Fruit fly (Drosophila melanogaster): ENCODE data around the gene CG42376.

Gene CG42376

DNA sequence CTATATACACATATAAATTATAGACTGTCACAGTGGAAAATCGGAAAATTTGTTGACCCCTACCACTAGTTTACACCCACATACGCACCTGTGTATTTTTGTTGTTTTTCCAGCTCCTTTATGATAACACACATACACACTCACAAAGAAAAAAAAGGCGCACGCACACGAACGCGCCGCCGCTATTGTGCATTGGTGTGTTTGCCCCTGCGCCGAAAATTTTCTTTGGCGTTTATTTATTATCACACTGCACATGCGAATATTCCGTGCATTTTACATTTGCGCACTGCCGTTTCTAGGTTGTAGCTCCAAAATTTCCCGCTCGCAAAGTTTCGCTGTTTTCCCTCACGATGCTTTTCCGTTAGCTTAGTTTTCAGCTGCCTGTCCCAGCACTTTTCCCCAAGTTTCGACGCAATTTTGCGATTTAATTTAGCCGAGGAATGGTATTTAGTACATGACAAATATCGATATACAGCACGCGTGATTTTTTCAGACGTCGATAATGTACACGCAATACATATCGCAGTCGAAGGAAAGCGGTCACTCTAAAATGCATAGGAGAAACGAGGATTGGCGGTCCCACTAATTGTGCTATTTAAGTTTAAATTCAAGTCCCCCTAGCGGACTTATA lies 24.5 kb downstream of the CG42376 start, which contains the start of the genes CG3777 and ewg (continued):
- no peak for TF ChIP-seq br (optimal IDR thresholded peaks at IDR 0.05)
- TF ChIP-seq Ptx1 (GFP tag; IDR thresholded peaks at IDR 0.05) = no peak
- TF ChIP-seq CG1024 (GFP tag; IDR thresholded peaks at IDR 0.05) = no peak
- TF ChIP-seq CG4328 (GFP tag; optimal IDR thresholded peaks at IDR 0.05) = no peak
- TF ChIP-seq da (GFP tag; optimal IDR thresholded peaks at IDR 0.05) = no peak
- peak; percentile 22 for TF ChIP-seq YL-1 (GFP tag; optimal IDR thresholded peaks at IDR 0.05)
- TF ChIP-seq luna (GFP tag; optimal IDR thresholded peaks at IDR 0.05) = no peak
- no peak for TF ChIP-seq CG30431 (GFP tag; optimal IDR thresholded peaks at IDR 0.05)
- peak; percentile 94 for TF ChIP-seq Dll (GFP tag; IDR thresholded peaks at IDR 0.05; ENCODE audit: partially characterized antibody)
- no peak for TF ChIP-seq CG11247 (GFP tag; IDR thresholded peaks at IDR 0.05)
- TF ChIP-seq CG7357 (GFP tag; IDR thresholded peaks at IDR 0.05) = no peak
- no peak for TF ChIP-seq cad (GFP tag; optimal IDR thresholded peaks at IDR 0.05)
- TF ChIP-seq Jarid2 (GFP tag; optimal IDR thresholded peaks at IDR 0.05) = no peak
- TF ChIP-seq CG10565 (GFP tag; optimal IDR thresholded peaks at IDR 0.05) = no peak
- peak; percentile 65 for TF ChIP-seq CG7745 (tag; optimal IDR thresholded peaks at IDR 0.05)
- TF ChIP-seq ap (GFP tag; IDR thresholded peaks at IDR 0.05) = no peak
- TF ChIP-seq disco-r (GFP tag; optimal IDR thresholded peaks at IDR 0.05) = no peak
- no peak for TF ChIP-seq shn (GFP tag; optimal IDR thresholded peaks at IDR 0.05)
- TF ChIP-seq CG1792 (GFP tag; optimal IDR thresholded peaks at IDR 0.05) = no peak
- no peak for TF ChIP-seq tio (GFP tag; optimal IDR thresholded peaks at IDR 0.05)
- TF ChIP-seq pb (GFP tag; optimal IDR thresholded peaks at IDR 0.05) = no peak
- no peak for TF ChIP-seq CG2678 (tag; optimal IDR thresholded peaks at IDR 0.05)
- TF ChIP-seq BtbVII (GFP tag; optimal IDR thresholded peaks at IDR 0.05) = no peak
- peak; percentile 65 for TF ChIP-seq CG15479 (GFP tag; optimal IDR thresholded peaks at IDR 0.05)
- no peak for TF ChIP-seq bsh (GFP tag; optimal IDR thresholded peaks at IDR 0.05)
- no peak for TF ChIP-seq CG2889 (GFP tag; IDR thresholded peaks at IDR 0.05)
- no peak for TF ChIP-seq CG13123 (GFP tag; optimal IDR thresholded peaks at IDR 0.05)
- TF ChIP-seq CG17186 (GFP tag; optimal IDR thresholded peaks at IDR 0.05) = peak; percentile 76
- TF ChIP-seq CG17385 (GFP tag; optimal IDR thresholded peaks at IDR 0.05) = no peak
- TF ChIP-seq ttk (GFP tag; IDR thresholded peaks at IDR 0.05) = no peak
- TF ChIP-seq hth (optimal IDR thresholded peaks at IDR 0.05) = no peak
- TF ChIP-seq Taf1 (GFP tag; IDR thresholded peaks at IDR 0.05) = no peak
- no peak for TF ChIP-seq CG9817 (tag; optimal IDR thresholded peaks at IDR 0.05)
- TF ChIP-seq jigr1 (GFP tag; IDR thresholded peaks at IDR 0.05) = no peak
- TF ChIP-seq ken (GFP tag; IDR thresholded peaks at IDR 0.05) = no peak
- TF ChIP-seq tup (GFP tag; optimal IDR thresholded peaks at IDR 0.05) = no peak
- TF ChIP-seq CG6272 (GFP tag; IDR thresholded peaks at IDR 0.05) = no peak
- TF ChIP-seq gsb (GFP tag; IDR thresholded peaks at IDR 0.05) = no peak
- no peak for TF ChIP-seq HLH54F (GFP tag; optimal IDR thresholded peaks at IDR 0.05)
- TF ChIP-seq gro (GFP tag; optimal IDR thresholded peaks at IDR 0.05) = peak; percentile 22
- TF ChIP-seq pho (GFP tag; optimal IDR thresholded peaks at IDR 0.05) = peak; percentile 19
- TF ChIP-seq CoRest (tag; optimal IDR thresholded peaks at IDR 0.05) = peak; percentile 22
- no peak for TF ChIP-seq Hand (GFP tag; optimal IDR thresholded peaks at IDR 0.05)
- no peak for TF ChIP-seq wdn (GFP tag; IDR thresholded peaks at IDR 0.05)
- no peak for TF ChIP-seq slp2 (GFP tag; optimal IDR thresholded peaks at IDR 0.05)
- TF ChIP-seq CG15073 (GFP tag; optimal IDR thresholded peaks at IDR 0.05) = no peak
- no peak for TF ChIP-seq maf-S (GFP tag; optimal IDR thresholded peaks at IDR 0.05)
- TF ChIP-seq CG4360 (GFP tag; IDR thresholded peaks at IDR 0.05) = peak; percentile 39; the same call in 1 of the 2 replicates
- no peak for TF ChIP-seq Bteb2 (GFP tag; optimal IDR thresholded peaks at IDR 0.05)
- no peak for TF ChIP-seq cas (GFP tag; IDR thresholded peaks at IDR 0.05)
- no peak for TF ChIP-seq CG3838 (GFP tag; optimal IDR thresholded peaks at IDR 0.05)
- no peak for TF ChIP-seq Tbp (GFP tag; optimal IDR thresholded peaks at IDR 0.05)
- no peak for TF ChIP-seq ems (GFP tag; optimal IDR thresholded peaks at IDR 0.05)

All from whole organism, embryonic.